Worm (Caenorhabditis elegans) whole organism, L2 larva: ENCODE data around the gene ubc-9.

Experiments used
- C34F6.9 ChIP-seq: fragments of 150-350 bp; optimal IDR thresholded peaks from 2 replicates; lab custom pipeline; 2014; ENCODE audit warnings: missing biosample characterization, missing genetic modification characterization
- R02D3.7 ChIP-seq: fragments of 150-350 bp; optimal IDR thresholded peaks from 2 replicates; lab custom pipeline; 2014; ENCODE audit warnings: missing biosample characterization, missing genetic modification characterization
- Y55F3AM.14 ChIP-seq: fragments of 200-800 bp; sonication (Bioruptor generic); optimal IDR thresholded peaks from 2 replicates; lab custom pipeline; 2018; ENCODE audit warnings: mild to moderate bottlenecking, missing genetic modification characterization, missing compliant biosample characterization
- ZK546.5 ChIP-seq: sonication (generic microtip); optimal IDR thresholded peaks from 2 replicates; lab custom pipeline; 2017; ENCODE audit warnings: missing biosample characterization, missing genetic modification characterization
- alr-1 ChIP-seq: fragments of 150-350 bp; optimal IDR thresholded peaks from 2 replicates; lab custom pipeline; 2014; ENCODE audit warnings: missing biosample characterization, missing genetic modification characterization
- aly-2 ChIP-seq: fragments of 150-350 bp; optimal IDR thresholded peaks from 2 replicates; lab custom pipeline; 2014; ENCODE audit warnings: missing biosample characterization, missing genetic modification characterization
- ama-1 ChIP-seq: fragments of 150-350 bp; optimal IDR thresholded peaks from 2 replicates; lab custom pipeline; 2018; ENCODE audit warnings: inconsistent platforms
- blmp-1 ChIP-seq: sonication (generic microtip); optimal IDR thresholded peaks from 2 replicates; lab custom pipeline; 2017; ENCODE audit warnings: missing genetic modification characterization, mild to moderate bottlenecking, missing compliant biosample characterization, antibody characterized with exemption, moderate library complexity; ENCODE audit not compliant: insufficient read depth
- ceh-16 ChIP-seq: fragments of 150-350 bp; optimal IDR thresholded peaks from 2 replicates; lab custom pipeline; 2014; ENCODE audit warnings: missing biosample characterization, missing genetic modification characterization
- ceh-82 ChIP-seq: fragments of 150-350 bp; optimal IDR thresholded peaks from 2 replicates; lab custom pipeline; 2014; ENCODE audit warnings: missing biosample characterization, missing genetic modification characterization
- crh-2 ChIP-seq: sonication (generic microtip); optimal IDR thresholded peaks from 2 replicates; lab custom pipeline; 2017; ENCODE audit warnings: missing biosample characterization, missing genetic modification characterization
- dmd-4 ChIP-seq: sonication (generic microtip); optimal IDR thresholded peaks from 2 replicates; lab custom pipeline; 2017; ENCODE audit warnings: missing biosample characterization, missing genetic modification characterization
- egl-27 ChIP-seq: sonication (generic microtip); optimal IDR thresholded peaks from 3 replicates; lab custom pipeline; 2017; ENCODE audit warnings: missing biosample characterization, missing genetic modification reagents, missing genetic modification characterization
- elt-1 ChIP-seq: fragments of 150-350 bp; optimal IDR thresholded peaks from 2 replicates; lab custom pipeline; 2014; ENCODE audit warnings: missing biosample characterization, missing genetic modification characterization
- elt-3 ChIP-seq: sonication (generic microtip); optimal IDR thresholded peaks from 2 replicates; lab custom pipeline; 2017; ENCODE audit warnings: missing biosample characterization, missing genetic modification characterization
- gmeb-1 ChIP-seq: fragments of 150-350 bp; optimal IDR thresholded peaks from 2 replicates; lab custom pipeline; 2014; ENCODE audit warnings: missing biosample characterization, missing genetic modification characterization
- lin-13 ChIP-seq: fragments of 150-350 bp; optimal IDR thresholded peaks from 2 replicates; lab custom pipeline; 2014; ENCODE audit warnings: missing biosample characterization, missing genetic modification reagents, missing genetic modification characterization
- lin-39 ChIP-seq: fragments of 150-350 bp; optimal IDR thresholded peaks from 2 replicates; lab custom pipeline; 2014; ENCODE audit warnings: missing biosample characterization, missing genetic modification reagents, missing genetic modification characterization
- lsy-2 ChIP-seq, 2 experiments: fragments of 150-350 bp in 1 of 2; sonication (generic microtip) in 1 of 2; optimal IDR thresholded peaks; 2 replicates each; lab custom pipeline; 2014 to 2017; ENCODE audit warnings: missing biosample characterization in 2 of 2, missing genetic modification characterization in 2 of 2
- mab-5 ChIP-seq: fragments of 150-350 bp; optimal IDR thresholded peaks from 2 replicates; lab custom pipeline; 2014; ENCODE audit warnings: missing biosample characterization, missing genetic modification characterization
- mbf-1 ChIP-seq: sonication (generic microtip); optimal IDR thresholded peaks from 2 replicates; lab custom pipeline; 2017; ENCODE audit warnings: missing biosample characterization, missing genetic modification characterization
- mdl-1 ChIP-seq, 2 experiments: fragments of 150-350 bp in 1 of 2; sonication (generic microtip) in 1 of 2; optimal IDR thresholded peaks; 2 replicates each; lab custom pipeline; 2017; ENCODE audit warnings: missing biosample characterization in 2 of 2, missing genetic modification characterization in 2 of 2
- nhr-10 ChIP-seq: sonication (generic microtip); optimal IDR thresholded peaks from 2 replicates; lab custom pipeline; 2017; ENCODE audit warnings: missing biosample characterization, missing genetic modification characterization
- nhr-12 ChIP-seq: fragments of 150-350 bp; optimal IDR thresholded peaks from 2 replicates; lab custom pipeline; 2014; ENCODE audit warnings: missing biosample characterization, missing genetic modification characterization
- nhr-21 ChIP-seq: fragments of 150-350 bp; optimal IDR thresholded peaks from 2 replicates; lab custom pipeline; 2014; ENCODE audit warnings: missing biosample characterization, missing genetic modification characterization
- nhr-23 ChIP-seq: fragments of 150-350 bp; optimal IDR thresholded peaks from 2 replicates; lab custom pipeline; 2014; ENCODE audit warnings: missing biosample characterization, missing genetic modification reagents, missing genetic modification characterization
- nhr-6 ChIP-seq: fragments of 150-350 bp; optimal IDR thresholded peaks from 2 replicates; lab custom pipeline; 2014; ENCODE audit warnings: missing biosample characterization, missing genetic modification characterization
- nhr-77 ChIP-seq: fragments of 150-350 bp; optimal IDR thresholded peaks from 2 replicates; lab custom pipeline; 2014; ENCODE audit warnings: missing biosample characterization, missing genetic modification characterization
- peb-1 ChIP-seq: fragments of 150-350 bp; optimal IDR thresholded peaks from 2 replicates; lab custom pipeline; 2014; ENCODE audit warnings: missing biosample characterization, missing genetic modification characterization
- sem-4 ChIP-seq: fragments of 150-350 bp; optimal IDR thresholded peaks from 2 replicates; lab custom pipeline; 2014; ENCODE audit warnings: missing biosample characterization, missing genetic modification reagents, missing genetic modification characterization
- skn-1 ChIP-seq: sonication (generic microtip); optimal IDR thresholded peaks from 2 replicates; lab custom pipeline; 2017; ENCODE audit warnings: missing biosample characterization, missing genetic modification characterization
- sma-3 ChIP-seq: sonication (generic microtip); optimal IDR thresholded peaks from 2 replicates; lab custom pipeline; 2016; ENCODE audit warnings: missing genetic modification reagents, missing genetic modification characterization, missing compliant biosample characterization
- sma-9 ChIP-seq, 2 experiments: fragments of 150-350 bp in 1 of 2; sonication (generic microtip) in 1 of 2; optimal IDR thresholded peaks; 2 replicates each; lab custom pipeline; 2014 to 2016; ENCODE audit warnings: missing genetic modification characterization in 2 of 2, mild to moderate bottlenecking in 1 of 2, missing biosample characterization in 1 of 2, missing compliant biosample characterization in 1 of 2, missing genetic modification reagents in 1 of 2, moderate library complexity in 1 of 2
- snpc-4 ChIP-seq: fragments of 150-350 bp; optimal IDR thresholded peaks from 2 replicates; lab custom pipeline; 2014; ENCODE audit warnings: missing biosample characterization, missing genetic modification characterization
- unc-55 ChIP-seq: fragments of 150-350 bp; sonication (generic microtip); optimal IDR thresholded peaks from 3 replicates; lab custom pipeline; 2014; ENCODE audit warnings: missing biosample characterization, missing genetic modification reagents, missing genetic modification characterization
- unc-62 ChIP-seq: fragments of 150-350 bp; optimal IDR thresholded peaks from 2 replicates; lab custom pipeline; 2014; ENCODE audit warnings: missing biosample characterization, missing genetic modification reagents, missing genetic modification characterization
- ztf-11 ChIP-seq: sonication (generic microtip); optimal IDR thresholded peaks from 2 replicates; lab custom pipeline; 2017; ENCODE audit warnings: missing biosample characterization, missing genetic modification characterization

ubc-9 gene

ce11 chrIV:4652365-4652844 lies 1.6 kb downstream of the ubc-9 start, which contains the start of gene F29B9.5:
F29B9.5 (plus strand) TSS chrIV:4652415.
- TF ChIP-seq nhr-6 (tag; lab: Kevin White, UChicago) (no peak), skn-1 (tag; lab: Kevin White, UChicago) (no peak), sem-4 (tag; lab: Kevin White, UChicago) (no peak), ztf-11 (tag; lab: Kevin White, UChicago) (no peak), mdl-1 (tag; optimal IDR thresholded peaks at IDR 0.05; lab: Kevin White, UChicago) (no peak), unc-55 (GFP tag; lab: Kevin White, UChicago) (no peak), sma-9 (GFP tag; optimal IDR thresholded peaks at IDR 0.05; lab: Kevin White, UChicago) (no peak), sma-9 (tag; optimal IDR thresholded peaks at IDR 0.05; lab: Kevin White, UChicago) (no peak), elt-1 (tag; lab: Kevin White, UChicago) (no peak), nhr-10 (tag; lab: Kevin White, UChicago) (no peak), ceh-82 (tag; lab: Kevin White, UChicago) (no peak), unc-62 (no peak), peb-1 (no peak), lin-13 (GFP tag; lab: Kevin White, UChicago) (no peak), sma-3 (no peak), nhr-23 (tag; lab: Kevin White, UChicago) (no peak), egl-27 (tag; lab: Kevin White, UChicago) (no peak), nhr-12 (tag; lab: Kevin White, UChicago) (no peak), gmeb-1 (tag; lab: Kevin White, UChicago) (no peak)

ce11 chrIV:4652962-4653361 lies 2.1 kb downstream of the ubc-9 start, which contains the start of gene psr-1:
psr-1 (plus strand) TSS chrIV:4653262.
- TF ChIP-seq lsy-2 (tag; optimal IDR thresholded peaks at IDR 0.05; lab: Kevin White, UChicago) (no peak), snpc-4 (no peak), gmeb-1 (tag; lab: Kevin White, UChicago) (no peak), blmp-1 (tag; lab: Kevin White, UChicago) (no peak), crh-2 (tag; lab: Kevin White, UChicago) (no peak), nhr-21 (no peak), sma-9 (GFP tag; optimal IDR thresholded peaks at IDR 0.05; lab: Kevin White, UChicago) (no peak), sma-9 (tag; optimal IDR thresholded peaks at IDR 0.05; lab: Kevin White, UChicago) (no peak), mbf-1 (tag; lab: Kevin White, UChicago) (no peak), mab-5 (no peak), unc-55 (GFP tag; lab: Kevin White, UChicago) (no peak), nhr-77 (tag; lab: Kevin White, UChicago) (no peak), Y55F3AM.14 (GFP tag; lab: Kevin White, UChicago) (no peak), nhr-23 (tag; lab: Kevin White, UChicago) (no peak), R02D3.7 (tag; lab: Kevin White, UChicago) (no peak), skn-1 (tag; lab: Kevin White, UChicago) (no peak), lin-13 (GFP tag; lab: Kevin White, UChicago) (no peak), ceh-16 (no peak), C34F6.9 (tag; lab: Kevin White, UChicago) (no peak), lin-39 (tag; lab: Kevin White, UChicago) (no peak), nhr-6 (tag; lab: Kevin White, UChicago) (no peak)

ce11 chrIV:4653708-4654107 lies 2.9 kb downstream of the ubc-9 start:
- TF ChIP-seq lsy-2 (tag; optimal IDR thresholded peaks at IDR 0.05; lab: Kevin White, UChicago) (no peak), mbf-1 (tag; lab: Kevin White, UChicago) (no peak), aly-2 (no peak), mdl-1 (tag; optimal IDR thresholded peaks at IDR 0.05; lab: Kevin White, UChicago) (no peak), ZK546.5 (no peak), snpc-4 (no peak), sem-4 (tag; lab: Kevin White, UChicago) (no peak), alr-1 (tag; lab: Kevin White, UChicago) (no peak), ama-1 (lab: Kevin White, UChicago) (no peak), lin-39 (tag; lab: Kevin White, UChicago) (no peak), blmp-1 (tag; lab: Kevin White, UChicago) (no peak), dmd-4 (tag; lab: Kevin White, UChicago) (no peak), C34F6.9 (tag; lab: Kevin White, UChicago) (no peak), lin-13 (GFP tag; lab: Kevin White, UChicago) (no peak), R02D3.7 (tag; lab: Kevin White, UChicago) (no peak), ceh-16 (no peak), elt-3 (tag; lab: Kevin White, UChicago) (no peak), ceh-82 (tag; lab: Kevin White, UChicago) (no peak)
